Fruit fly (Drosophila melanogaster) whole organism, embryonic: ENCODE data around the gene Hip14.

Experiments used
- Adf1 ChIP-seq: fragments of 200-800 bp; sonication (Bioruptor generic); IDR thresholded peaks from 2 replicates; pipeline ENCODE4 v1.3.6; 2022; ENCODE audit warnings: missing biosample characterization, missing genetic modification characterization
- CG10366 ChIP-seq: fragments of 200-800 bp; sonication (Bioruptor generic); IDR thresholded peaks from 2 replicates; pipeline ENCODE4 v1.3.6; 2022; ENCODE audit warnings: missing biosample characterization, missing genetic modification characterization
- CG10543 ChIP-seq: fragments of 200-800 bp; sonication (Bioruptor generic); optimal IDR thresholded peaks from 3 replicates; lab custom pipeline; 2017; ENCODE audit warnings: missing biosample characterization, mild to moderate bottlenecking, missing genetic modification characterization, moderate library complexity
- CG11085 ChIP-seq: fragments of 200-800 bp; sonication (Bioruptor generic); IDR thresholded peaks from 2 replicates; pipeline ENCODE4 v1.3.6; 2022; ENCODE audit warnings: missing biosample characterization, missing genetic modification characterization
- CG11247 ChIP-seq: fragments of 200-800 bp; sonication (Bioruptor generic); IDR thresholded peaks from 2 replicates; pipeline ENCODE4 v1.3.6; 2022; ENCODE audit warnings: missing biosample characterization, missing genetic modification characterization
- CG12071 ChIP-seq: fragments of 200-800 bp; sonication (Bioruptor generic); optimal IDR thresholded peaks from 3 replicates; lab custom pipeline; 2018; ENCODE audit warnings: missing biosample characterization, mild to moderate bottlenecking, missing genetic modification characterization
- CG12219 ChIP-seq: fragments of 200-800 bp; sonication (Bioruptor generic); optimal IDR thresholded peaks from 3 replicates; lab custom pipeline; 2018; ENCODE audit warnings: missing biosample characterization, mild to moderate bottlenecking, missing genetic modification characterization
- CG12769 ChIP-seq: fragments of 200-800 bp; sonication (Bioruptor generic); optimal IDR thresholded peaks from 2 replicates; lab custom pipeline; 2019; ENCODE audit warnings: missing biosample characterization, mild to moderate bottlenecking, missing genetic modification characterization, moderate library complexity
- CG13296 ChIP-seq: fragments of 200-800 bp; sonication (Bioruptor generic); optimal IDR thresholded peaks from 3 replicates; lab custom pipeline; 2018; ENCODE audit warnings: missing biosample characterization, mild to moderate bottlenecking, missing genetic modification characterization
- CG14014 ChIP-seq: fragments of 200-800 bp; sonication (Bioruptor generic); IDR thresholded peaks from 2 replicates; pipeline ENCODE4 v1.3.6; 2022; ENCODE audit warnings: missing biosample characterization, missing genetic modification characterization
- CG2678 ChIP-seq: fragments of 200-800 bp; sonication (Bioruptor generic); optimal IDR thresholded peaks from 3 replicates; lab custom pipeline; 2019; ENCODE audit warnings: missing biosample characterization, mild to moderate bottlenecking, missing genetic modification characterization, moderate library complexity
- CG4360 ChIP-seq: fragments of 200-800 bp; sonication (Bioruptor generic); IDR thresholded peaks from 2 replicates; pipeline ENCODE4 v1.3.6; 2022; ENCODE audit warnings: missing biosample characterization, missing genetic modification characterization
- CG4854 ChIP-seq: fragments of 200-800 bp; sonication (Bioruptor generic); optimal IDR thresholded peaks from 2 replicates; lab custom pipeline; 2016; ENCODE audit warnings: missing biosample characterization, missing genetic modification characterization, inconsistent platforms
- CG5180 ChIP-seq: fragments of 200-800 bp; sonication (Bioruptor generic); optimal IDR thresholded peaks from 3 replicates; lab custom pipeline; 2017; ENCODE audit warnings: missing biosample characterization, missing genetic modification characterization, mild to moderate bottlenecking, moderate library complexity, missing genetic modification reagents
- CG6689 ChIP-seq: fragments of 200-800 bp; sonication (Bioruptor generic); IDR thresholded peaks from 2 replicates; pipeline ENCODE4 v1.3.6; 2022; ENCODE audit warnings: missing biosample characterization, missing genetic modification characterization
- CG7963 ChIP-seq: fragments of 200-800 bp; sonication (Bioruptor generic); IDR thresholded peaks from 3 replicates; pipeline ENCODE4 v1.3.6; 2022; ENCODE audit warnings: missing biosample characterization, missing genetic modification characterization; ENCODE audit not compliant: partially characterized antibody
- CG8281 ChIP-seq: fragments of 200-800 bp; sonication (Bioruptor generic); optimal IDR thresholded peaks from 2 replicates; lab custom pipeline; 2018; ENCODE audit warnings: missing biosample characterization, mild to moderate bottlenecking, missing genetic modification characterization, moderate library complexity
- D19A ChIP-seq: fragments of 200-800 bp; optimal IDR thresholded peaks from 3 replicates; lab custom pipeline; 2019; ENCODE audit warnings: missing biosample characterization, mild to moderate bottlenecking, missing genetic modification characterization, moderate library complexity
- D19B ChIP-seq: fragments of 200-800 bp; sonication (Bioruptor generic); optimal IDR thresholded peaks from 2 replicates; lab custom pipeline; 2017; ENCODE audit warnings: missing biosample characterization, mild to moderate bottlenecking, missing genetic modification characterization
- Dad ChIP-seq: fragments of 200-800 bp; sonication (Bioruptor generic); optimal IDR thresholded peaks from 3 replicates; lab custom pipeline; 2016; ENCODE audit warnings: missing biosample characterization, missing genetic modification characterization
- GATAe ChIP-seq: fragments of 200-800 bp; sonication (Bioruptor generic); conservative IDR thresholded peaks from 2 replicates; pipeline ENCODE4 v1.3.6; 2022; ENCODE audit warnings: missing biosample characterization, missing genetic modification characterization
- Hr3 ChIP-seq: fragments of 200-800 bp; sonication (Bioruptor generic); optimal IDR thresholded peaks from 3 replicates; lab custom pipeline; 2016; ENCODE audit warnings: missing biosample characterization, missing genetic modification characterization
- Med ChIP-seq: fragments of 200-800 bp; sonication (Bioruptor generic); peaks from one replicate; lab custom pipeline; 2016; ENCODE audit warnings: missing biosample characterization, missing genetic modification characterization, mild to moderate bottlenecking, inconsistent platforms, moderate library complexity
- Meics ChIP-seq: fragments of 200-800 bp; sonication (Bioruptor generic); optimal IDR thresholded peaks from 2 replicates; lab custom pipeline; 2017; ENCODE audit warnings: missing biosample characterization, mild to moderate bottlenecking, missing genetic modification characterization
- Myb ChIP-seq: fragments of 200-800 bp; sonication (Bioruptor generic); optimal IDR thresholded peaks from 2 replicates; lab custom pipeline; 2016; ENCODE audit warnings: missing biosample characterization, missing genetic modification characterization
- Poxn ChIP-seq: fragments of 200-800 bp; sonication (Bioruptor generic); IDR thresholded peaks from 2 replicates; pipeline ENCODE4 v1.3.6; 2022; ENCODE audit warnings: missing biosample characterization, missing genetic modification characterization
- Rfx ChIP-seq: fragments of 200-800 bp; sonication (Bioruptor generic); IDR thresholded peaks from 2 replicates; pipeline ENCODE4 v1.3.6; 2022; ENCODE audit warnings: missing biosample characterization, missing genetic modification characterization
- Sox102F ChIP-seq: fragments of 200-800 bp; sonication (Bioruptor generic); optimal IDR thresholded peaks from 2 replicates; lab custom pipeline; 2018; ENCODE audit warnings: missing biosample characterization, mild to moderate bottlenecking, missing genetic modification characterization, moderate library complexity
- Sry-δ ChIP-seq: fragments of 200-800 bp; sonication (Bioruptor generic); optimal IDR thresholded peaks from 2 replicates; lab custom pipeline; 2016; ENCODE audit warnings: missing biosample characterization, missing genetic modification characterization
- Stat92E ChIP-seq, 3 experiments: fragments of >200 bp in 2 of 3; fragments of 200-800 bp in 1 of 3; sonication (Bioruptor generic) in 1 of 3; optimal IDR thresholded peaks; 2 replicates each; lab custom pipeline; 2017 to 2019; ENCODE audit warnings: missing biosample characterization in 3 of 3, missing genetic modification characterization in 3 of 3, mild to moderate bottlenecking in 1 of 3, moderate library complexity in 1 of 3
- ara ChIP-seq: fragments of 200-800 bp; sonication (Bioruptor generic); IDR thresholded peaks from 2 replicates; pipeline ENCODE4 v1.3.6; 2022; ENCODE audit warnings: missing biosample characterization, missing genetic modification characterization
- chinmo ChIP-seq: fragments of 200-800 bp; sonication (Bioruptor generic); IDR thresholded peaks from 4 replicates; pipeline ENCODE4 v1.3.6; 2022; ENCODE audit warnings: missing biosample characterization, missing genetic modification characterization; ENCODE audit not compliant: partially characterized antibody
- crol ChIP-seq: fragments of 200-800 bp; sonication (Bioruptor generic); IDR thresholded peaks from 2 replicates; pipeline ENCODE4 v1.3.6; 2022; ENCODE audit warnings: missing biosample characterization, missing genetic modification characterization
- dati ChIP-seq: fragments of 200-800 bp; sonication (Bioruptor generic); IDR thresholded peaks from 2 replicates; pipeline ENCODE4 v1.3.6; 2022; ENCODE audit warnings: missing biosample characterization, missing genetic modification characterization
- gro ChIP-seq: fragments of 200-800 bp; sonication (Bioruptor generic); optimal IDR thresholded peaks from 2 replicates; lab custom pipeline; 2016; ENCODE audit warnings: missing biosample characterization, missing genetic modification characterization
- hth ChIP-seq: fragments of >200 bp; optimal IDR thresholded peaks from 2 replicates; lab custom pipeline; 2017; ENCODE audit warnings: inconsistent platforms
- lilli ChIP-seq: fragments of 200-800 bp; sonication (Bioruptor generic); optimal IDR thresholded peaks from 3 replicates; lab custom pipeline; 2016; ENCODE audit warnings: missing biosample characterization, missing genetic modification characterization
- luna ChIP-seq: fragments of 200-800 bp; sonication (Bioruptor generic); optimal IDR thresholded peaks from 2 replicates; lab custom pipeline; 2016; ENCODE audit warnings: missing biosample characterization, missing genetic modification characterization
- mam ChIP-seq: fragments of 200-800 bp; sonication (Bioruptor generic); optimal IDR thresholded peaks from 3 replicates; lab custom pipeline; 2016; ENCODE audit warnings: missing biosample characterization, missing genetic modification characterization
- onecut ChIP-seq: fragments of 200-800 bp; sonication (Bioruptor generic); IDR thresholded peaks from 2 replicates; pipeline ENCODE4 v1.3.6; 2022; ENCODE audit warnings: missing biosample characterization, missing genetic modification characterization
- pzg ChIP-seq: fragments of 200-800 bp; sonication (Bioruptor generic); optimal IDR thresholded peaks from 3 replicates; lab custom pipeline; 2018; ENCODE audit warnings: missing biosample characterization, mild to moderate bottlenecking, missing genetic modification characterization, moderate library complexity
- row ChIP-seq: fragments of 200-800 bp; sonication (Bioruptor generic); IDR thresholded peaks from 3 replicates; pipeline ENCODE4 v1.3.6; 2022; ENCODE audit warnings: missing biosample characterization, missing genetic modification characterization
- schlank ChIP-seq: fragments of 200-800 bp; sonication (Bioruptor generic); optimal IDR thresholded peaks from 2 replicates; lab custom pipeline; 2018; ENCODE audit warnings: missing biosample characterization, mild to moderate bottlenecking, missing genetic modification characterization
- scrt ChIP-seq: fragments of 200-800 bp; sonication (Bioruptor generic); optimal IDR thresholded peaks from 2 replicates; lab custom pipeline; 2018; ENCODE audit warnings: missing biosample characterization, mild to moderate bottlenecking, missing genetic modification characterization, moderate library complexity
- sim ChIP-seq: fragments of 200-800 bp; sonication (Bioruptor generic); IDR thresholded peaks from 2 replicates; pipeline ENCODE4 v1.3.6; 2022; ENCODE audit warnings: missing biosample characterization, missing genetic modification characterization
- slbo ChIP-seq: fragments of 200-800 bp; sonication (Bioruptor generic); IDR thresholded peaks from 2 replicates; pipeline ENCODE4 v1.3.6; 2022; ENCODE audit warnings: missing biosample characterization, missing genetic modification characterization
- sug ChIP-seq: fragments of 200-800 bp; optimal IDR thresholded peaks from 2 replicates; lab custom pipeline; 2019; ENCODE audit warnings: missing biosample characterization, mild to moderate bottlenecking, missing genetic modification characterization, moderate library complexity
- vvl ChIP-seq: fragments of 200-800 bp; sonication (Bioruptor generic); IDR thresholded peaks from 2 replicates; pipeline ENCODE4 v1.3.6; 2022; ENCODE audit warnings: missing biosample characterization, missing genetic modification characterization
- z ChIP-seq: fragments of 200-800 bp; sonication (Bioruptor generic); IDR thresholded peaks from 3 replicates; pipeline ENCODE4 v1.3.6; 2022; ENCODE audit warnings: missing biosample characterization, missing genetic modification characterization

The Hip14 gene

DNA sequence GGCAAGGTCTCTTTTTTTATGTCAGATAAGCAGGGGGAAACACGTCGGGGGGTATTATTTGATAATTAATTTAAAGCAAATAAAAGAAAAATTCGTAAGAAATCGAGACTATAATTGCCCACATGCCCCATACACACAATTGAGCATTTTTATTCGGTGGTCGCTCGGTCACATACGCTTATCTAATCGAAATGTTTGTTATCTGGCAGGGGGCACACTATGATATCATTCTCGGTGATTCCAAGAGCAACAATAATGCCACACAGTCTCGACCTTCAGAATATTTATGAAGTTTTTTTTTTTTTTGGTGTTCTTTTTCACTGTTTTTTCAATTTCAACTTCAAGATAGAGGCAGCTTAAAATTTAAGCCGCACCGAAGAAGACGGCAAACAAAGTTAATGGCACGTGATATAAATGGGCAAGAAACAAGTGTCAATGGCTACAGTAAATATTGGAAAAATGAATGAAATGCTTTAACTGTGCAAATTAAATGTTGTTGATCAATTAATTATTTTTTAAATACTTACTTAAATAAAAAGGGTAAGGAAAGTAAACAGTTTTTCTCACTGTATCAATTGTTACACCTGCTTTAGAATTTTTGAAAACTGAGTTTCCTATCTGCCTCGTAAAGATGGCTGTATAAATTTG, 11.4 kb downstream of the Hip14 start (continued):
- TF ChIP-seq CG5180 (GFP tag; lab: Kevin White, UChicago) (peak; percentile 24), Stat92E (GFP tag; optimal IDR thresholded peaks at IDR 0.05; lab: Kevin White, UChicago) (peak in 1 of 3 experiments; percentile 37), Hr3 (peak; percentile 12), Poxn (peak; percentile 39; the same call in 1 of the 2 replicates), vvl (GFP tag; lab: Robert Waterston, UW) (peak; percentile 55; the same call in 1 of the 2 replicates), gro (no peak), Rfx (GFP tag; lab: Robert Waterston, UW) (peak; percentile 70; the same call in 1 of the 2 replicates), pzg (GFP tag; lab: Kevin White, UChicago) (no peak), CG10366 (GFP tag; lab: Robert Waterston, UW) (peak; percentile 24; the same call in 1 of the 2 replicates), D19A (tag; lab: Kevin White, UChicago) (peak; percentile 27), CG10543 (GFP tag; lab: Kevin White, UChicago) (peak; percentile 76), CG4854 (GFP tag; lab: Kevin White, UChicago) (peak; percentile 14), scrt (GFP tag; lab: Kevin White, UChicago) (peak; percentile 36), CG6689 (GFP tag; lab: Robert Waterston, UW) (0 out of 2 replicates have a peak, but pooled peaks have one; percentile 10), hth (lab: Kevin White, UChicago) (no peak), sim (no peak), CG14014 (GFP tag; lab: Robert Waterston, UW) (peak; percentile 65), Dad (no peak), slbo (GFP tag; lab: Robert Waterston, UW) (peak; percentile 79), z (0 out of 3 replicates have a peak, but pooled peaks have one; percentile 25), Sry-δ (no peak), ara (GFP tag; lab: Robert Waterston, UW) (0 out of 2 replicates have a peak, but pooled peaks have one; percentile 15), schlank (tag; lab: Kevin White, UChicago) (no peak), CG13296 (GFP tag; lab: Kevin White, UChicago) (peak; percentile 68), Med (peak; percentile 73), lilli (GFP tag; lab: Kevin White, UChicago) (peak; percentile 5), CG11247 (GFP tag; lab: Robert Waterston, UW) (peak; percentile 54; the same call in 1 of the 2 replicates), luna (GFP tag; lab: Kevin White, UChicago) (no peak), Adf1 (peak; percentile 36; the same call in 1 of the 2 replicates), CG12769 (peak; percentile 41), crol (GFP tag; lab: Robert Waterston, UW) (peak; percentile 50), dati (GFP tag; lab: Robert Waterston, UW) (no peak), CG4360 (0 out of 2 replicates have a peak, but pooled peaks have one; percentile 19), CG12219 (peak; percentile 28), CG11085 (0 out of 2 replicates have a peak, but pooled peaks have one; percentile 32), CG8281 (tag; lab: Kevin White, UChicago) (peak; percentile 46), GATAe (GFP tag; lab: Robert Waterston, UW) (peak; percentile 65), Meics (GFP tag; lab: Kevin White, UChicago) (peak; percentile 46), Sox102F (GFP tag; lab: Kevin White, UChicago) (peak; percentile 39), row (GFP tag; lab: Robert Waterston, UW) (peak; percentile 61; the same call in 2 of the 3 replicates), sug (peak; percentile 97), mam (GFP tag; lab: Kevin White, UChicago) (peak; percentile 3), Myb (no peak), onecut (no peak), CG2678 (peak; percentile 65), chinmo (GFP tag; lab: Robert Waterston, UW) (peak; percentile 85; the same call in 3 of the 4 replicates), D19B (peak; percentile 18), CG7963 (no peak), CG12071 (peak; percentile 14)
